Fruit fly (Drosophila melanogaster) whole organism, pupa: ENCODE results near the gene Cdc7.

Experiments
- CG10348 ChIP-seq: fragments of 200-800 bp; sonication (Bioruptor generic); IDR thresholded peaks from 2 replicates; pipeline ENCODE4 v1.3.6; 2022; ENCODE audit warnings: missing biosample characterization, missing genetic modification characterization
- CG4496 ChIP-seq: fragments of 200-800 bp; sonication (Bioruptor generic); IDR thresholded peaks from 3 replicates; pipeline ENCODE4 v1.3.6; 2022; ENCODE audit warnings: missing biosample characterization, missing genetic modification characterization
- CG8301 ChIP-seq: fragments of 200-800 bp; sonication (Bioruptor generic); optimal IDR thresholded peaks from 2 replicates; lab custom pipeline; 2018; ENCODE audit warnings: missing biosample characterization, mild to moderate bottlenecking, missing genetic modification characterization
- Ets98B ChIP-seq: fragments of 200-800 bp; sonication (Bioruptor generic); IDR thresholded peaks from 2 replicates; pipeline ENCODE4 v1.3.6; 2022; ENCODE audit warnings: missing biosample characterization, missing genetic modification characterization
- Pif1A ChIP-seq: fragments of 200-800 bp; sonication (Bioruptor generic); optimal IDR thresholded peaks from 3 replicates; lab custom pipeline; 2016; ENCODE audit warnings: missing biosample characterization, missing genetic modification characterization
- Snoo ChIP-seq: fragments of 200-800 bp; sonication (Bioruptor generic); optimal IDR thresholded peaks from 3 replicates; lab custom pipeline; 2017; ENCODE audit warnings: missing biosample characterization, mild to moderate bottlenecking, missing genetic modification characterization, inconsistent platforms
- gl ChIP-seq: fragments of 200-800 bp; sonication (Bioruptor generic); optimal IDR thresholded peaks from 2 replicates; lab custom pipeline; 2018; ENCODE audit warnings: missing biosample characterization, mild to moderate bottlenecking, missing genetic modification characterization
- rn ChIP-seq: fragments of 200-800 bp; sonication (Bioruptor generic); IDR thresholded peaks from 2 replicates; pipeline ENCODE4 v1.3.6; 2022; ENCODE audit warnings: missing biosample characterization, missing genetic modification characterization

DNA sequence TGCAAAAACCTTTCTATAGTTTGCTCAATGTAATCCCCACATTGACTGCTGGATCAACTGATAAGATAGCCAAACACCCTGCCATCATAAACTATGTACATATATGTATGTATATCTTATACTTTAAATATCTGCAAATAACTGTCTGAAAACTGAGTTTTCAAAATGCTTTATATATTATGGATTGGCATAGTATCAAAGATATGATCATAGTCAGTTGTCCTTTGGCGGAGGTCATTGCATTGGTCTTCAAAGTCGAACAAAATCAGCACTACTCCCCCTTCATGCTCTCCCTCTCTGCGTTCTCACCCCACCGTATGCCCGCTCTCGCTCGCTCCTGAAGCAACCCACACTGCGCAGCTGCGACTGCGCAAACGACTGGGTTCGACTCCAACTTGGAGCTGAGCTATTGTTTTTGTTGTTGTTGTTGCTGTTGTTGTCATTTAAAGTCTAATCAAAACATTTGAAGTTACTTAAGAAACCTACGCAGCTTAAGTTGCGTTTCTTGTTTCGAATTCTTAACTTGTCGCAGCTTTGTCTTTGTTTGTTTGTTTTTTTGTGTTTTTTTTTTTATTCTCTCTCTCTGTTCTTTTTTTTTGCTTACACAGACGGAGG is 29.3 kb upstream of the Cdc7 start:
- TF ChIP-seq Snoo = no peak
- TF ChIP-seq Ets98B (GFP tag; lab: Robert Waterston, UW) = no peak
- TF ChIP-seq CG4496 (GFP tag; lab: Robert Waterston, UW) = no peak
- peak; percentile 5 for TF ChIP-seq CG8301
- no peak for TF ChIP-seq rn (GFP tag; lab: Robert Waterston, UW)
- no peak for TF ChIP-seq gl (tag; lab: Kevin White, UChicago)
- no peak for TF ChIP-seq Pif1A
- no peak for TF ChIP-seq CG10348 (GFP tag; lab: Robert Waterston, UW)
